Fruit fly (Drosophila melanogaster) whole organism, wandering third instar larva: ENCODE data around the gene CG13999.

Experiments used
- CG9705 ChIP-seq: fragments of 200-800 bp; sonication (Bioruptor generic); optimal IDR thresholded peaks from 2 replicates; lab custom pipeline; 2018; ENCODE audit warnings: missing biosample characterization, mild to moderate bottlenecking, missing genetic modification characterization
- Sp1 ChIP-seq: fragments of 200-800 bp; sonication (Bioruptor generic); optimal IDR thresholded peaks from 3 replicates; lab custom pipeline; 2019; ENCODE audit warnings: missing biosample characterization, mild to moderate bottlenecking, missing genetic modification characterization, moderate library complexity
- br ChIP-seq: fragments of 200-800 bp; sonication (Bioruptor generic); optimal IDR thresholded peaks from 2 replicates; lab custom pipeline; 2016; ENCODE audit warnings: missing biosample characterization, missing genetic modification characterization
- dsf ChIP-seq: sonication (Bioruptor generic); optimal IDR thresholded peaks from 2 replicates; lab custom pipeline; 2016; ENCODE audit warnings: missing biosample characterization, missing genetic modification characterization, borderline replicate concordance
- lola ChIP-seq: fragments of >200 bp; optimal IDR thresholded peaks from 2 replicates; lab custom pipeline; 2017; ENCODE audit warnings: missing biosample characterization, missing genetic modification characterization
- pan ChIP-seq: fragments of >200 bp; optimal IDR thresholded peaks from 2 replicates; lab custom pipeline; 2017
- psq ChIP-seq: fragments of 200-800 bp; sonication (Bioruptor generic); optimal IDR thresholded peaks from 3 replicates; lab custom pipeline; 2017; ENCODE audit warnings: missing biosample characterization, mild to moderate bottlenecking, missing genetic modification characterization, moderate library complexity
- tai ChIP-seq: sonication (Bioruptor generic); optimal IDR thresholded peaks from 2 replicates; lab custom pipeline; 2016; ENCODE audit warnings: missing biosample characterization, missing genetic modification characterization

- TF ChIP-seq lola (no peak), psq (no peak), br (no peak), Sp1 (no peak), pan (lab: Kevin White, UChicago) (no peak), dsf (no peak), CG9705 (GFP tag; lab: Kevin White, UChicago) (no peak), tai (GFP tag; lab: Kevin White, UChicago) (no peak)
Measured at dm6 chr2L:5923603-5924138, 32.6 kb downstream of the CG13999 start, which contains the start of gene CG9016.
